Worm (Caenorhabditis elegans): Measurements from ENCODE around the gene atp-2.

DNA sequence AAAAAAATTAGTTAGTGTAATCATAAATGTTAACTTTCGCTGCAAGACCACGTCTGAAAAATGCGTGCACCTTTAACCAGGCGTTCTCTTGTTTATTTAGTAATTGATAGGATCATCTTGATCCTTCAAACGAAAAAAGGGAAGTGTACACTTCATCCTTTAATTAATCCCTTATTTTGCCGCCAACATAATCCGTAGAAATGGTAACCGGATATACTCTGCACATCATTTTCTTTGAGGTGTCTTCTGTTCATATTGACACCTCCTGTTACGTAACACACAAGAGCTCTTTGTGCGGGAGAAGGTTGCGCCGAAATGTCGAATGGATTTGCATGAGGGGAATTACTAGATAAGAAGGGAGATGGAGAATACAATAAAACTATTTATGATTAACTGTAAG, 20.5 kb downstream of the atp-2 start:
- no peak for TF ChIP-seq elt-2 (tag; optimal IDR thresholded peaks at IDR 0.05)
- no peak for TF ChIP-seq fos-1 (tag; optimal IDR thresholded peaks at IDR 0.05)
- no peak for TF ChIP-seq nhr-237 (tag; optimal IDR thresholded peaks at IDR 0.05)
- no peak for TF ChIP-seq nhr-11 (tag; optimal IDR thresholded peaks at IDR 0.05)
- no peak for TF ChIP-seq jun-1 (tag; optimal IDR thresholded peaks at IDR 0.05)
- no peak for TF ChIP-seq mep-1 (tag; optimal IDR thresholded peaks at IDR 0.05)
- TF ChIP-seq tbx-2 (tag; optimal IDR thresholded peaks at IDR 0.05): no peak
- TF ChIP-seq zag-1 (tag; optimal IDR thresholded peaks at IDR 0.05): no peak
- no peak for TF ChIP-seq fkh-10 (GFP tag; optimal IDR thresholded peaks at IDR 0.05)
- TF ChIP-seq ama-1 (optimal IDR thresholded peaks at IDR 0.05): no peak
